Worm (Caenorhabditis elegans) whole organism, mixed stage, embryonic: Measurements from ENCODE around the gene hsp-12.2.

ENCODE experiments used
- hlh-1 ChIP-seq: fragments of 150-350 bp; optimal IDR thresholded peaks from 2 replicates; lab custom pipeline; 2014; ENCODE audit warnings: missing biosample characterization, missing genetic modification reagents, missing genetic modification characterization
- lsy-2 ChIP-seq: fragments of 150-350 bp; optimal IDR thresholded peaks from 2 replicates; lab custom pipeline; 2014; ENCODE audit warnings: missing biosample characterization, missing genetic modification characterization
- nhr-12 ChIP-seq: fragments of 150-350 bp; optimal IDR thresholded peaks from 2 replicates; lab custom pipeline; 2014; ENCODE audit warnings: missing biosample characterization, missing genetic modification characterization
- nhr-76 ChIP-seq: sonication (generic microtip); optimal IDR thresholded peaks from 2 replicates; lab custom pipeline; 2017; ENCODE audit warnings: missing biosample characterization, missing genetic modification characterization
- pha-4 ChIP-seq: fragments of 150-350 bp; optimal IDR thresholded peaks from 2 replicates; lab custom pipeline; 2018; ENCODE audit warnings: missing biosample characterization, missing genetic modification reagents, missing genetic modification characterization

DNA sequence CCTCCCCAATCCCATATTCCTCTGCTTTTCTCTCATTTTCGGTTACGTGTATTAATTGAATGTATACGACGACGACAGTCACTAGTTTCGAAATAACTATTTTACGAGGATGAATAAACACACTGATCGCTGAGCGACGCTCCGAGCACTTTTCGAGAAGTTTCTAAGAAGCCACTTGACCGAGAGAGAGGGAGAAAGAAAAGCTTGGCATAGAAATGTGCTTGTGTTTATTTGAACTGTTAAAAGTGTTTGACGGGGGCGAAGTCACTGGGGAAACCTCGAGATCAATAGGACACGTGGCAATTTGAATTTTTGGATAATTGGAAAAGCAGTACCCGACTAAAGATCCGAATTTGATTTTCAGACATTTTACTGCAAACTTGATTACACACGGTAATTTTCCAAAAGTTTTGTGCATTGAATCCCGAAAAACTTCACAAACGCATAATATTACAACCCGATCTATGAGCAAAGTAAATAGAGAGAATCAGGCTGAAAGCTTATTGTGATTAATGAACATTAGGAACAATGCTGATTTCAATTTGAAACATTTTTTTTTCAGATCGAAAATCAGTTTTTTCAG is 1.3 kb upstream of the hsp-12.2 start:
- TF ChIP-seq hlh-1 (tag; lab: Kevin White, UChicago) (no peak), lsy-2 (tag; lab: Kevin White, UChicago) (no peak), nhr-12 (tag; lab: Kevin White, UChicago) (no peak), pha-4 (tag; lab: Kevin White, UChicago) (peak; percentile 68), nhr-76 (tag; lab: Kevin White, UChicago) (no peak)
